Fruit fly (Drosophila melanogaster): ENCODE measurements around the gene CG7778.

Gene CG7778

DNA sequence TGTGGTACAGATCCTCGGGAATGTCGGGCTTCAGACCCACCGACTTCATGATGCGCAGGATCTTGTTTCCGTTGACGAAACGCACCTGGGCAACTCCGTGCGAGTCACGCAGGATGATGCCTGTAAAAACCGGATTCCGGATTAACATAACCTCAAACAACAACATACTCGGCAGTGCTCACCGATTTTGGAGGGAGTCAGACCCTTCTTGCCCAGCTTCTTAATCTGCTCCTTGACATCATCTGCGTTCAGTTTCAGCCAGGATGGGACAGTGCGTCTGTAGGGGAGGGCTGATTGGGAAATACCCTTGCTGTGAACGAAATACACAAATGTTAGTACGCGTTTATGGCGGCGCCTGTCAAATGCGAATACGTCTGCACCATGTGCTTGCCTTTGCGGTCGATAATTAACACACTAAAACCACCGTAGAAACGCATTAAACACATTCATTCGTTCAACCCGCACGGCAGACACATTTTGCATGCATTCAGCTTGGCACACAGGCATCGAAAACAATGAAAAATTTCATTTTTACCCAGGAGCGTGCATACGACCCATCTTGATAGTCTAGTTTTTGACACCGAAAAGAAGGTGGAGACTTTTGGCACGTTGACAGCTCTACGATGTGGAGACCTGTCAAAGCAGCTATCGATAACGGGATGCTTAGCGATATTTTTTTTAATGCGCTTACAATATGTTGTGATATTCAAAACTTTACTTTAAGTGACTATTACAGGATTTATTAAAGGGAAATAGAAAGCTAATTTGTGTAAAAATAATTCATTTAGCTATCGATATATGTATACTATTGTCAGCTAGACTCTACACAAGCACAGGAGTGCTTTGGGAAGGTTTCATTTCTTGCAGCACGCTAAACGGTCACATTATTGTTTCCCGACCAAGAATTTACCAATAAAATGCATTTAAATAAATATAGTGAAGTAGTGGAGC lies 17.9 kb downstream of the CG7778 start, which contains the start of the genes RpS13 and CSN8 (continued):
- TF ChIP-seq usp (GFP tag; optimal IDR thresholded peaks at IDR 0.05) (no peak), jing (GFP tag; optimal IDR thresholded peaks at IDR 0.05) (no peak), chif (GFP tag; optimal IDR thresholded peaks at IDR 0.05) (no peak), ttk (GFP tag; IDR thresholded peaks at IDR 0.05) (no peak), CG3163 (GFP tag; optimal IDR thresholded peaks at IDR 0.05) (no peak), Xrp1 (GFP tag; IDR thresholded peaks at IDR 0.05) (no peak), CG8290 (GFP tag; optimal IDR thresholded peaks at IDR 0.05) (no peak), CG8290 (tag; optimal IDR thresholded peaks at IDR 0.05) (peak in 1 of 2 experiments; percentile 36), CG9817 (tag; optimal IDR thresholded peaks at IDR 0.05) (no peak), tio (GFP tag; optimal IDR thresholded peaks at IDR 0.05) (no peak), vnd (GFP tag; IDR thresholded peaks at IDR 0.05; ENCODE audit: partially characterized antibody) (peak; percentile 90), Sin3A (optimal IDR thresholded peaks at IDR 0.05) (peak; percentile 93), CG33557 (GFP tag; optimal IDR thresholded peaks at IDR 0.05) (no peak), dati (GFP tag; IDR thresholded peaks at IDR 0.05) (no peak), CG6272 (GFP tag; IDR thresholded peaks at IDR 0.05) (no peak), Trl (optimal IDR thresholded peaks at IDR 0.05) (no peak), Trl (GFP tag; optimal IDR thresholded peaks at IDR 0.05) (no peak), Rfx (GFP tag; IDR thresholded peaks at IDR 0.05) (peak; percentile 43), E2f2 (GFP tag; IDR thresholded peaks at IDR 0.05) (peak; percentile 39), Jarid2 (GFP tag; optimal IDR thresholded peaks at IDR 0.05) (peak; percentile 36), CG18619 (GFP tag; optimal IDR thresholded peaks at IDR 0.05) (no peak), CG7839 (tag; optimal IDR thresholded peaks at IDR 0.05) (peak; percentile 10), Hmx (GFP tag; optimal IDR thresholded peaks at IDR 0.05) (no peak), Drgx (GFP tag; IDR thresholded peaks at IDR 0.05) (peak; percentile 16; the same call in 1 of the 2 replicates), ATbp (GFP tag; optimal IDR thresholded peaks at IDR 0.05) (no peak), crol (GFP tag; IDR thresholded peaks at IDR 0.05) (no peak), unpg (GFP tag; optimal IDR thresholded peaks at IDR 0.05) (peak; percentile 27), Deaf1 (tag; optimal IDR thresholded peaks at IDR 0.05) (no peak), CG13894 (tag; optimal IDR thresholded peaks at IDR 0.05) (peak; percentile 47), B-H2 (GFP tag; optimal IDR thresholded peaks at IDR 0.05) (peak; percentile 14), CG15011 (GFP tag; optimal IDR thresholded peaks at IDR 0.05) (no peak), NfI (GFP tag; optimal IDR thresholded peaks at IDR 0.05) (no peak), fd96Cb (tag; optimal IDR thresholded peaks at IDR 0.05) (no peak), Side (GFP tag; optimal IDR thresholded peaks at IDR 0.05) (no peak), CG10321 (GFP tag; IDR thresholded peaks at IDR 0.05) (no peak), gcm (GFP tag; optimal IDR thresholded peaks at IDR 0.05) (peak; percentile 3), pfk (GFP tag; optimal IDR thresholded peaks at IDR 0.05) (no peak), Chrac-16 (GFP tag; optimal IDR thresholded peaks at IDR 0.05) (no peak), CG10462 (GFP tag; optimal IDR thresholded peaks at IDR 0.05) (no peak), ash1 (GFP tag; optimal IDR thresholded peaks at IDR 0.05) (no peak), CG3281 (GFP tag; optimal IDR thresholded peaks at IDR 0.05) (peak; percentile 55), gro (GFP tag; optimal IDR thresholded peaks at IDR 0.05) (peak; percentile 29), amos (GFP tag; IDR thresholded peaks at IDR 0.05; ENCODE audit: partially characterized antibody) (peak; percentile 93), cas (GFP tag; IDR thresholded peaks at IDR 0.05) (no peak), Dip2 (GFP tag; IDR thresholded peaks at IDR 0.05) (no peak), cg (GFP tag; optimal IDR thresholded peaks at IDR 0.05) (peak; percentile 16), zfh2 (GFP tag; optimal IDR thresholded peaks at IDR 0.05) (no peak), MBD-R2 (GFP tag; IDR thresholded peaks at IDR 0.05) (no peak; the same call in 1 of the 2 replicates), gsb (GFP tag; IDR thresholded peaks at IDR 0.05) (no peak), HmgD (GFP tag; optimal IDR thresholded peaks at IDR 0.05) (no peak)

Data from whole organism, embryonic.